Worm (Caenorhabditis elegans) whole organism, young adult: ENCODE measurements around the gene srr-9.

Source experiments
- D2030.7 ChIP-seq: fragments of 200-800 bp; sonication (Bioruptor generic); IDR thresholded peaks from 2 replicates; pipeline ENCODE4 v1.3.6; 2022; ENCODE audit warnings: missing genetic modification reagents, missing genetic modification characterization, missing compliant biosample characterization
- ama-1 ChIP-seq, 3 experiments: fragments of 150-350 bp in 1 of 3; sonication (generic microtip) in 2 of 3; optimal IDR thresholded peaks; 2 replicates each; lab custom pipeline; 2014 to 2018; ENCODE audit warnings: missing biosample characterization in 2 of 3, missing genetic modification characterization in 2 of 3, missing genetic modification reagents in 2 of 3
- aptf-2 ChIP-seq: fragments of 200-800 bp; sonication (Bioruptor generic); conservative IDR thresholded peaks from 2 replicates; pipeline ENCODE4 v1.3.6; 2022; ENCODE audit warnings: missing genetic modification reagents, missing genetic modification characterization, missing compliant biosample characterization
- chd-7 ChIP-seq: sonication (generic microtip); optimal IDR thresholded peaks from 2 replicates; lab custom pipeline; 2016; ENCODE audit warnings: mild to moderate bottlenecking, missing genetic modification characterization, moderate library complexity, missing compliant biosample characterization
- egl-44 ChIP-seq: fragments of 200-800 bp; sonication (Bioruptor generic); IDR thresholded peaks from 2 replicates; pipeline ENCODE4 v1.3.6; 2022; ENCODE audit warnings: missing genetic modification reagents, missing genetic modification characterization, missing compliant biosample characterization
- hmg-20 ChIP-seq: fragments of 200-800 bp; sonication (Bioruptor generic); IDR thresholded peaks from 2 replicates; pipeline ENCODE4 v1.3.6; 2022; ENCODE audit warnings: missing genetic modification reagents, missing genetic modification characterization, missing compliant biosample characterization
- nhr-80 ChIP-seq: sonication (generic microtip); optimal IDR thresholded peaks from 2 replicates; lab custom pipeline; 2016; ENCODE audit warnings: missing genetic modification characterization, missing compliant biosample characterization
- pha-4 ChIP-seq: fragments of 150-350 bp; sonication (generic microtip); optimal IDR thresholded peaks from 2 replicates; lab custom pipeline; 2014; ENCODE audit warnings: missing biosample characterization, missing genetic modification reagents, missing genetic modification characterization
- snpc-1.3 ChIP-seq: sonication (generic microtip); optimal IDR thresholded peaks from 2 replicates; lab custom pipeline; 2017; ENCODE audit warnings: missing genetic modification characterization, mild to moderate bottlenecking, missing compliant biosample characterization, antibody characterized with exemption, moderate library complexity, missing genotype, missing genetic modification reagents; ENCODE audit not compliant: insufficient read depth

DNA sequence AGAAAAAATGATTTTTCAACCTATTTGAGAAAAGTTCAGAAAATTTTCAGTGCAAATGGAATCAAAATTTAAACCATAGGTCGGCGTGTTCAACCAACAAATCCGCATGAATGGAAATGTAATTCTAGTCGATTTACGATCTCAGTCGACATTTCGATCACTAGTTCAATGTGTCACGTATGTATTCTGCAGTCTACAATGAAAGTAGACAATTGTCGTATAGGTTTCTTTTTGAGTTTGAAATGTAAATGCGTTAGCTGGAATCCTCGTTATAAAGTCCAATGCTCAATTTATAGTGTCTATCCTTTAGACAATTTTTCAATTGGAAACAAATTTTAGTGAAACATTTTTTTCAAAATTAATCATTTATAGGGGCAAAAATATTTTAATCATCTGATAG is 21.8 kb upstream of the srr-9 start, which contains the start of gene ZK105.12:
- TF ChIP-seq chd-7 (tag; lab: Kevin White, UChicago) (no peak), aptf-2 (GFP tag; lab: Robert Waterston, UW) (no peak), D2030.7 (no peak), hmg-20 (GFP tag; lab: Robert Waterston, UW) (no peak), snpc-1.3 (no peak), egl-44 (GFP tag; lab: Robert Waterston, UW) (no peak), ama-1 (optimal IDR thresholded peaks at IDR 0.05; lab: Kevin White, UChicago) (no peak), ama-1 (GFP tag; optimal IDR thresholded peaks at IDR 0.05; lab: Kevin White, UChicago) (no peak), nhr-80 (tag; lab: Kevin White, UChicago) (no peak), pha-4 (no peak)
